Fruit fly (Drosophila melanogaster): ENCODE results near the gene Tango5.

DNA sequence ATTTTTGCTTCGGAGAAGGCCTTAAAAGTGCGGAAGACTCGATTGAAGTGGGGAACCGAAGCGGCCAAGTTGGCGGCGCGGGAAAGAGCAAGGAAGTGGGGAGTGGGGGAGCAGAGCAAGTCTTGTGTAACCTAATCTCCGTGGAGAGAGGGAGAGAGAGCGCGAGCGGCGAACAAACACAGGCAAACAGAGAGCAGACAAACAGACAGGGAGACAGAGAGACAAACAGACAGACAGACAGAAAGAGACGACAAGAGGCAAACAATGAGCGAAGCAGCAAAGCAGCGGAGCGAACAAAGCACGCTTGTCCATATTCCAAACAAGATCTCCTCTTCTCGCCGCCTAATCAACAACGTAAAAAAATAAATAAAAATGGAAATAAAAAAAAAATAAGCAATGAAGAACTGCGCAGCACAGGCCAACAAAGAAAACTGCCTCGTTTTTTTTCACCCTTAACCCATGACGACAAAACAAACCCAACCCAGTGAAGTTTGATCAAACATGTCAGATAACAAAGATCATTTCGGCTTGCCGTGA lies 25.3 kb downstream of the Tango5 start:
- no peak for TF ChIP-seq psq (optimal IDR thresholded peaks at IDR 0.05)
- TF ChIP-seq Myc (optimal IDR thresholded peaks at IDR 0.05), result no peak
